Fruit fly (Drosophila melanogaster): Measurements from ENCODE around the gene Arglu1.

Gene Arglu1

DNA sequence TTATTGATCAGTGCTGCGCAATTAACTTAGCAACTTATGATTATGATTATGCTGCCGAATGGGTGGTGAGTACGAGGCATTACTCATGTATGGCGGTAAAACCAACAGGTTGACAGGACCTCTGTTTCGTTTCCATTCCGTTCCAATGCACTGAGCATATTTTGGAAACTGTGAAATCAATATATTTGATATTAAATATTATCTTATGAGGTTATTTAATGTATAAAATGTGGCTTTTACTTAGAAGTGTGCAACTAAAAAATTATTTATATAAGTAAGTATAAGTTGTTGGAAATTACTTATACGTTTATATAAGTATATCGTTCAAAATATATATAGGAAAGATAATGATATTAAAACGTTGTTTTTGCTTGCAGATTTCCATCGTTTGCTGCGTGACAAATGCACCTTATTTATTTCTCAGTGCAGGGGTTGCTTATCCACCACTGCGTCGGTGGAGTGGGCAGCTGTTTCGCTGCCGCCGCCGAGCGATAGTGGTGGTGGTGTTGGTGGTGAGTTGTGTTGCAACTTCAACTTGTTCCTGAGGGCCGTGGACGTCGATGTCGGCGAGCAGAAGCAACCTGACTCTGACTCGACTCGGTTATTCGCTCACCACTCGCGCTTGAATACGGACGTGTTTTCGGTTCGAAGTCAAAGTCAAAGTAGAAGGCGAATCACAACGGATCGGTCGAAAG is 46.3 kb upstream of the Arglu1 start, which contains the start of gene bib (continued):
- TF ChIP-seq CG18599 (GFP tag; optimal IDR thresholded peaks at IDR 0.05) (peak; percentile 90), Nf-YC (tag; optimal IDR thresholded peaks at IDR 0.05) (peak; percentile 64), CHES-1-like (GFP tag; optimal IDR thresholded peaks at IDR 0.05) (peak; percentile 21), ken (GFP tag; IDR thresholded peaks at IDR 0.05) (no peak; the same call in 2 of the 3 replicates), tio (GFP tag; optimal IDR thresholded peaks at IDR 0.05) (peak; percentile 87), CG6175 (GFP tag; IDR thresholded peaks at IDR 0.05) (peak; percentile 23; the same call in 1 of the 3 replicates), unc-4 (GFP tag; IDR thresholded peaks at IDR 0.05; ENCODE audit: partially characterized antibody) (no peak), CrebB (tag; optimal IDR thresholded peaks at IDR 0.05) (no peak), so (GFP tag; IDR thresholded peaks at IDR 0.05) (peak; percentile 62; the same call in 1 of the 3 replicates), disco-r (GFP tag; optimal IDR thresholded peaks at IDR 0.05) (no peak), Xrp1 (GFP tag; IDR thresholded peaks at IDR 0.05) (peak; percentile 89), fd102C (GFP tag; optimal IDR thresholded peaks at IDR 0.05) (peak; percentile 78), vvl (GFP tag; IDR thresholded peaks at IDR 0.05) (peak; percentile 74), kah (GFP tag; optimal IDR thresholded peaks at IDR 0.05) (peak; percentile 41), Mrtf (GFP tag; IDR thresholded peaks at IDR 0.05) (peak; percentile 65; the same call in 2 of the 3 replicates), caup (GFP tag; optimal IDR thresholded peaks at IDR 0.05; ENCODE audit: severe bottlenecking) (peak; percentile 79), CG11398 (GFP tag; optimal IDR thresholded peaks at IDR 0.05) (no peak), pnt (GFP tag; optimal IDR thresholded peaks at IDR 0.05) (peak; percentile 28), yki (optimal IDR thresholded peaks at IDR 0.05) (no peak), CG31441 (GFP tag; IDR thresholded peaks at IDR 0.05) (peak; percentile 96), CG30020 (tag; optimal IDR thresholded peaks at IDR 0.05) (peak; percentile 90), lilli (GFP tag; optimal IDR thresholded peaks at IDR 0.05) (peak; percentile 67), unpg (GFP tag; optimal IDR thresholded peaks at IDR 0.05) (peak; percentile 84), CG7786 (GFP tag; optimal IDR thresholded peaks at IDR 0.05) (peak; percentile 4), CG32767 (GFP tag; IDR thresholded peaks at IDR 0.05) (peak; percentile 59), CG9876 (GFP tag; optimal IDR thresholded peaks at IDR 0.05) (no peak), HLH54F (GFP tag; optimal IDR thresholded peaks at IDR 0.05) (peak; percentile 19), CG3065 (GFP tag; optimal IDR thresholded peaks at IDR 0.05) (peak; percentile 51), MESR4 (GFP tag; optimal IDR thresholded peaks at IDR 0.05) (peak; percentile 8), Doc2 (GFP tag; IDR thresholded peaks at IDR 0.05) (no peak), CG10321 (GFP tag; IDR thresholded peaks at IDR 0.05) (no peak), CG42726 (GFP tag; IDR thresholded peaks at IDR 0.05; ENCODE audit: partially characterized antibody) (peak; percentile 32; the same call in 1 of the 2 replicates), CG31388 (GFP tag; optimal IDR thresholded peaks at IDR 0.05) (peak; percentile 32), CG30403 (GFP tag; optimal IDR thresholded peaks at IDR 0.05) (peak; percentile 87), CG3838 (GFP tag; optimal IDR thresholded peaks at IDR 0.05) (peak; percentile 48), pan (optimal IDR thresholded peaks at IDR 0.05) (no peak), pan (GFP tag; optimal IDR thresholded peaks at IDR 0.05 in 1 of 2, IDR thresholded peaks at IDR 0.05 in 1 of 2) (peak in 1 of 2 experiments; percentile 58), HHEX (GFP tag; optimal IDR thresholded peaks at IDR 0.05) (peak; percentile 75), E2f1 (GFP tag; IDR thresholded peaks at IDR 0.05) (peak; percentile 66), abd-A (tag; optimal IDR thresholded peaks at IDR 0.05) (no peak), C15 (GFP tag; IDR thresholded peaks at IDR 0.05) (no peak), rib (GFP tag; IDR thresholded peaks at IDR 0.05) (no peak), ssp (GFP tag; IDR thresholded peaks at IDR 0.05) (peak; percentile 69), CG14014 (GFP tag; IDR thresholded peaks at IDR 0.05) (peak; percentile 46; the same call in 1 of the 2 replicates), lbe (GFP tag; optimal IDR thresholded peaks at IDR 0.05) (peak; percentile 82), sc (optimal IDR thresholded peaks at IDR 0.05) (no peak), sc (GFP tag; optimal IDR thresholded peaks at IDR 0.05) (peak; percentile 86), row (GFP tag; IDR thresholded peaks at IDR 0.05) (peak; percentile 85), Hmr (GFP tag; optimal IDR thresholded peaks at IDR 0.05) (peak; percentile 88), chn (GFP tag; optimal IDR thresholded peaks at IDR 0.05) (peak; percentile 61), CG13287 (GFP tag; IDR thresholded peaks at IDR 0.05; ENCODE audit: partially characterized antibody) (no peak)
